Fruit fly (Drosophila melanogaster): ENCODE data around the gene sob.

- TF ChIP-seq h (optimal IDR thresholded peaks at IDR 0.05) (no peak), Myc (optimal IDR thresholded peaks at IDR 0.05) (no peak), psq (optimal IDR thresholded peaks at IDR 0.05) (no peak)
These were observed 8.3 kb upstream of the sob start for dm6 chr2L:3588841-3589240.

Measured in Kc167 (cell line).